Fruit fly (Drosophila melanogaster) whole organism: ENCODE data around the gene CG11668.

Source experiments
- CG8478 ChIP-seq: fragments of >200 bp; optimal IDR thresholded peaks from 2 replicates; lab custom pipeline; 2018; ENCODE audit warnings: inconsistent platforms
- EcR ChIP-seq, 2 experiments: fragments of >200 bp; optimal IDR thresholded peaks; 2 replicates each; lab custom pipeline; 2017; ENCODE audit warnings: missing biosample characterization in 2 of 2, missing genetic modification characterization in 2 of 2, missing genetic modification reagents in 2 of 2

DNA sequence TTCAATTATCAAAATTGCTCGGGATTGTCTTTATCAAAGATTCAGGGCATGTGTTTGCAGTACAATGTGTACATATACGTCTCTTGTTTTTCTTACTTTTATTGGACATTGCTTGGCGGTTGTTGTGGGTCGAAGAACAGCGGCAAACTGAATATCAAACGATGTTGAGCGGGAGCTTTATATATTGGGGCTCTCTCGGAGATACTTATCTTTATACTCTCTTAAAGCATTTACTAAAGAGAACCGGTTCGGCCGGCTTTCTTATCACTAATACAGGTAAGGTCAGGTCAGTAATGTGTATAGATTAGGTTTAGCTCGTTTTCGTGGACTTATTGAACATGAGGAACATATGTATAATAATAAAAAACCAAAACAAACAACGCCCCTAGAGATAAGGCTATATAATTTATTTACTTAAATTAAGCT, 13.1 kb downstream of the CG11668 start, which contains the start of gene CG7966:
- TF ChIP-seq CG8478 (lab: Kevin White, UChicago) (no peak), EcR (GFP tag; optimal IDR thresholded peaks at IDR 0.05; lab: Kevin White, UChicago) (no peak)
